Fruit fly (Drosophila melanogaster) whole organism, embryonic: Measurements from ENCODE around the gene Lgr3.
A peak's percentile ranks its signal among the peaks of the same experiment; 100 is the strongest.

Experiments used
- C15 ChIP-seq: fragments of 200-800 bp; sonication (Bioruptor generic); IDR thresholded peaks from 3 replicates; pipeline ENCODE4 v1.3.6; 2022; ENCODE audit warnings: missing biosample characterization, missing genetic modification characterization
- CG10366 ChIP-seq: fragments of 200-800 bp; sonication (Bioruptor generic); IDR thresholded peaks from 2 replicates; pipeline ENCODE4 v1.3.6; 2022; ENCODE audit warnings: missing biosample characterization, missing genetic modification characterization
- CG11093 ChIP-seq: fragments of 200-800 bp; sonication (Bioruptor generic); IDR thresholded peaks from 3 replicates; pipeline ENCODE4 v1.3.6; 2022; ENCODE audit warnings: missing biosample characterization, missing genetic modification characterization
- CG12104 ChIP-seq: fragments of 200-800 bp; sonication (Bioruptor generic); optimal IDR thresholded peaks from 3 replicates; lab custom pipeline; 2016; ENCODE audit warnings: missing biosample characterization, missing genetic modification characterization
- CG13424 ChIP-seq: fragments of 200-800 bp; sonication (Bioruptor generic); optimal IDR thresholded peaks from 2 replicates; lab custom pipeline; 2019; ENCODE audit warnings: missing biosample characterization, mild to moderate bottlenecking, missing genetic modification characterization, moderate library complexity
- CG1529 ChIP-seq: fragments of 200-800 bp; sonication (Bioruptor generic); optimal IDR thresholded peaks from 3 replicates; lab custom pipeline; 2018; ENCODE audit warnings: missing biosample characterization, missing genetic modification characterization
- CG16813 ChIP-seq: fragments of 200-800 bp; sonication (Bioruptor generic); IDR thresholded peaks from 3 replicates; pipeline ENCODE4 v1.3.6; 2022; ENCODE audit warnings: missing biosample characterization, missing genetic modification characterization; ENCODE audit not compliant: partially characterized antibody
- CG17359 ChIP-seq: fragments of 200-800 bp; sonication (Bioruptor generic); optimal IDR thresholded peaks from 3 replicates; lab custom pipeline; 2018; ENCODE audit warnings: missing biosample characterization, mild to moderate bottlenecking, missing genetic modification characterization, moderate library complexity
- CG18262 ChIP-seq: fragments of 200-800 bp; optimal IDR thresholded peaks from 3 replicates; lab custom pipeline; 2019; ENCODE audit warnings: missing biosample characterization, mild to moderate bottlenecking, missing genetic modification characterization, moderate library complexity
- CG18599 ChIP-seq: fragments of 200-800 bp; sonication (Bioruptor generic); optimal IDR thresholded peaks from 3 replicates; lab custom pipeline; 2017; ENCODE audit warnings: missing biosample characterization, missing genetic modification characterization, mild to moderate bottlenecking, moderate library complexity, missing genetic modification reagents
- CG2129 ChIP-seq: fragments of 200-800 bp; sonication (Bioruptor generic); IDR thresholded peaks from 2 replicates; pipeline ENCODE4 v1.3.6; 2022; ENCODE audit warnings: missing biosample characterization, missing genetic modification characterization; ENCODE audit not compliant: partially characterized antibody
- CG3163 ChIP-seq: fragments of 200-800 bp; sonication (Bioruptor generic); optimal IDR thresholded peaks from 3 replicates; lab custom pipeline; 2016; ENCODE audit warnings: missing biosample characterization, missing genetic modification characterization
- CG4282 ChIP-seq: fragments of 200-800 bp; sonication (Bioruptor generic); optimal IDR thresholded peaks from 2 replicates; lab custom pipeline; 2016; ENCODE audit warnings: missing biosample characterization, missing genetic modification characterization
- CG4730 ChIP-seq: fragments of 200-800 bp; sonication (Bioruptor generic); IDR thresholded peaks from 2 replicates; pipeline ENCODE4 v1.3.6; 2022; ENCODE audit warnings: missing biosample characterization, missing genetic modification characterization
- CG5245 ChIP-seq: fragments of 200-800 bp; sonication (Bioruptor generic); optimal IDR thresholded peaks from 3 replicates; lab custom pipeline; 2016; ENCODE audit warnings: missing biosample characterization, missing genetic modification characterization
- CG6254 ChIP-seq: fragments of 200-800 bp; sonication (Bioruptor generic); optimal IDR thresholded peaks from 3 replicates; lab custom pipeline; 2017; ENCODE audit warnings: mild to moderate bottlenecking, missing biosample characterization, missing genetic modification reagents, missing genetic modification characterization
- CG6272 ChIP-seq: fragments of 200-800 bp; sonication (Bioruptor generic); IDR thresholded peaks from 2 replicates; pipeline ENCODE4 v1.3.6; 2022; ENCODE audit warnings: missing biosample characterization, missing genetic modification characterization
- CG7556 ChIP-seq: fragments of 200-800 bp; sonication (Bioruptor generic); optimal IDR thresholded peaks from 2 replicates; lab custom pipeline; 2017; ENCODE audit warnings: missing biosample characterization, mild to moderate bottlenecking, missing genetic modification characterization
- CG7928 ChIP-seq: fragments of 200-800 bp; sonication (Bioruptor generic); optimal IDR thresholded peaks from 2 replicates; lab custom pipeline; 2017; ENCODE audit warnings: missing biosample characterization, mild to moderate bottlenecking, missing genetic modification characterization
- CG9727 ChIP-seq: fragments of 200-800 bp; sonication (Bioruptor generic); optimal IDR thresholded peaks from 3 replicates; lab custom pipeline; 2017; ENCODE audit warnings: missing biosample characterization, mild to moderate bottlenecking, missing genetic modification characterization
- D ChIP-seq, 2 experiments: fragments of 200-800 bp in 1 of 2; fragments of >200 bp in 1 of 2; sonication (Bioruptor generic) in 1 of 2; optimal IDR thresholded peaks; 2 replicates in 1 of 2; 3 replicates in 1 of 2; lab custom pipeline; 2017; ENCODE audit warnings: mild to moderate bottlenecking in 1 of 2, missing biosample characterization in 1 of 2, missing genetic modification characterization in 1 of 2, missing genetic modification reagents in 1 of 2
- Dip3 ChIP-seq: fragments of 200-800 bp; sonication (Bioruptor generic); optimal IDR thresholded peaks from 3 replicates; lab custom pipeline; 2016; ENCODE audit warnings: missing biosample characterization, missing genetic modification characterization
- Doc2 ChIP-seq: fragments of 200-800 bp; sonication (Bioruptor generic); IDR thresholded peaks from 2 replicates; pipeline ENCODE4 v1.3.6; 2022; ENCODE audit warnings: missing biosample characterization, missing genetic modification characterization
- E2f2 ChIP-seq: fragments of 200-800 bp; sonication (Bioruptor generic); IDR thresholded peaks from 2 replicates; pipeline ENCODE4 v1.3.6; 2022; ENCODE audit warnings: missing biosample characterization, missing genetic modification characterization
- ERR ChIP-seq: fragments of 200-800 bp; sonication (Bioruptor generic); optimal IDR thresholded peaks from 2 replicates; lab custom pipeline; 2016; ENCODE audit warnings: missing biosample characterization, missing genetic modification characterization
- Lpt ChIP-seq: fragments of >200 bp; optimal IDR thresholded peaks from 2 replicates; lab custom pipeline; 2018; ENCODE audit warnings: missing biosample characterization, missing genetic modification characterization
- Nf-YB ChIP-seq: fragments of 200-800 bp; sonication (Bioruptor generic); optimal IDR thresholded peaks from 3 replicates; lab custom pipeline; 2019; ENCODE audit warnings: missing biosample characterization, mild to moderate bottlenecking, missing genetic modification characterization, moderate library complexity
- Side ChIP-seq: fragments of 200-800 bp; sonication (Bioruptor generic); optimal IDR thresholded peaks from 2 replicates; lab custom pipeline; 2016; ENCODE audit warnings: missing biosample characterization, missing genetic modification characterization
- Taf1 ChIP-seq: fragments of 200-800 bp; sonication (Bioruptor generic); IDR thresholded peaks from 2 replicates; pipeline ENCODE4 v1.3.6; 2022; ENCODE audit warnings: missing biosample characterization, missing genetic modification characterization
- Tbp ChIP-seq: fragments of >200 bp; optimal IDR thresholded peaks from 2 replicates; lab custom pipeline; 2018; ENCODE audit warnings: missing biosample characterization, missing genetic modification characterization
- cas ChIP-seq: fragments of 200-800 bp; sonication (Bioruptor generic); IDR thresholded peaks from 2 replicates; pipeline ENCODE4 v1.3.6; 2022; ENCODE audit warnings: missing biosample characterization, missing genetic modification characterization
- exex ChIP-seq: fragments of 200-800 bp; sonication (Bioruptor generic); optimal IDR thresholded peaks from 4 replicates; lab custom pipeline; 2018; ENCODE audit warnings: missing biosample characterization, mild to moderate bottlenecking, missing genetic modification characterization, moderate library complexity
- eyg ChIP-seq: fragments of 200-800 bp; sonication (Bioruptor generic); optimal IDR thresholded peaks from 3 replicates; lab custom pipeline; 2016; ENCODE audit warnings: missing biosample characterization, missing genetic modification characterization
- fd64A ChIP-seq: fragments of 200-800 bp; sonication (Bioruptor generic); optimal IDR thresholded peaks from 3 replicates; lab custom pipeline; 2018; ENCODE audit warnings: missing biosample characterization, mild to moderate bottlenecking, missing genetic modification characterization
- gsb-n ChIP-seq: fragments of 200-800 bp; sonication (Bioruptor generic); optimal IDR thresholded peaks from 3 replicates; lab custom pipeline; 2018; ENCODE audit warnings: missing biosample characterization, mild to moderate bottlenecking, missing genetic modification characterization
- ham ChIP-seq: fragments of 200-800 bp; sonication (Bioruptor generic); IDR thresholded peaks from 2 replicates; pipeline ENCODE4 v1.3.6; 2022; ENCODE audit warnings: missing biosample characterization, missing genetic modification characterization
- inv ChIP-seq: fragments of 200-800 bp; sonication (Bioruptor generic); IDR thresholded peaks from 2 replicates; pipeline ENCODE4 v1.3.6; 2022; ENCODE audit warnings: missing biosample characterization, missing genetic modification characterization; ENCODE audit not compliant: partially characterized antibody
- jigr1 ChIP-seq: fragments of 200-800 bp; sonication (Bioruptor generic); IDR thresholded peaks from 3 replicates; pipeline ENCODE4 v1.3.6; 2022; ENCODE audit warnings: missing biosample characterization, missing genetic modification characterization
- lola ChIP-seq, 3 experiments: fragments of >200 bp in 2 of 3; fragments of 200-800 bp in 1 of 3; sonication (Bioruptor generic) in 1 of 3; optimal IDR thresholded peaks; 2 replicates each; lab custom pipeline; 2017 to 2019; ENCODE audit warnings: missing biosample characterization in 3 of 3, missing genetic modification characterization in 3 of 3, mild to moderate bottlenecking in 1 of 3, moderate library complexity in 1 of 3
- mirr ChIP-seq: fragments of 200-800 bp; sonication (Bioruptor generic); optimal IDR thresholded peaks from 3 replicates; lab custom pipeline; 2018; ENCODE audit warnings: missing biosample characterization, mild to moderate bottlenecking, missing genetic modification characterization
- oc ChIP-seq: fragments of 200-800 bp; sonication (Bioruptor generic); optimal IDR thresholded peaks from 2 replicates; lab custom pipeline; 2018; ENCODE audit warnings: missing biosample characterization, mild to moderate bottlenecking, missing genetic modification characterization, moderate library complexity
- pita ChIP-seq: fragments of 200-800 bp; sonication (Bioruptor generic); optimal IDR thresholded peaks from 2 replicates; lab custom pipeline; 2017; ENCODE audit warnings: missing biosample characterization, mild to moderate bottlenecking, missing genetic modification characterization
- psq ChIP-seq: fragments of 200-800 bp; sonication (Bioruptor generic); optimal IDR thresholded peaks from 2 replicates; lab custom pipeline; 2017; ENCODE audit warnings: missing biosample characterization, missing genetic modification characterization
- rib ChIP-seq: fragments of 200-800 bp; sonication (Bioruptor generic); IDR thresholded peaks from 2 replicates; pipeline ENCODE4 v1.3.6; 2022; ENCODE audit warnings: missing biosample characterization, missing genetic modification characterization
- sc ChIP-seq, 3 experiments: fragments of >200 bp in 2 of 3; fragments of 200-800 bp in 1 of 3; sonication (Bioruptor generic) in 1 of 3; optimal IDR thresholded peaks; 2 replicates in 2 of 3; 3 replicates in 1 of 3; lab custom pipeline; 2017; ENCODE audit warnings: mild to moderate bottlenecking in 1 of 3, missing biosample characterization in 1 of 3, missing genetic modification characterization in 1 of 3, missing genetic modification reagents in 1 of 3
- shn ChIP-seq: fragments of 200-800 bp; sonication (Bioruptor generic); optimal IDR thresholded peaks from 3 replicates; lab custom pipeline; 2016; ENCODE audit warnings: missing biosample characterization, missing genetic modification characterization
- so ChIP-seq: fragments of 200-800 bp; sonication (Bioruptor generic); IDR thresholded peaks from 3 replicates; pipeline ENCODE4 v1.3.6; 2022; ENCODE audit warnings: missing biosample characterization, missing genetic modification characterization
- tgo ChIP-seq: fragments of 200-800 bp; sonication (Bioruptor generic); IDR thresholded peaks from 3 replicates; pipeline ENCODE4 v1.3.6; 2022; ENCODE audit warnings: missing biosample characterization, missing genetic modification characterization
- trem ChIP-seq: fragments of 200-800 bp; optimal IDR thresholded peaks from 3 replicates; lab custom pipeline; 2019; ENCODE audit warnings: missing biosample characterization, mild to moderate bottlenecking, missing genetic modification characterization, moderate library complexity

Gene Lgr3

DNA sequence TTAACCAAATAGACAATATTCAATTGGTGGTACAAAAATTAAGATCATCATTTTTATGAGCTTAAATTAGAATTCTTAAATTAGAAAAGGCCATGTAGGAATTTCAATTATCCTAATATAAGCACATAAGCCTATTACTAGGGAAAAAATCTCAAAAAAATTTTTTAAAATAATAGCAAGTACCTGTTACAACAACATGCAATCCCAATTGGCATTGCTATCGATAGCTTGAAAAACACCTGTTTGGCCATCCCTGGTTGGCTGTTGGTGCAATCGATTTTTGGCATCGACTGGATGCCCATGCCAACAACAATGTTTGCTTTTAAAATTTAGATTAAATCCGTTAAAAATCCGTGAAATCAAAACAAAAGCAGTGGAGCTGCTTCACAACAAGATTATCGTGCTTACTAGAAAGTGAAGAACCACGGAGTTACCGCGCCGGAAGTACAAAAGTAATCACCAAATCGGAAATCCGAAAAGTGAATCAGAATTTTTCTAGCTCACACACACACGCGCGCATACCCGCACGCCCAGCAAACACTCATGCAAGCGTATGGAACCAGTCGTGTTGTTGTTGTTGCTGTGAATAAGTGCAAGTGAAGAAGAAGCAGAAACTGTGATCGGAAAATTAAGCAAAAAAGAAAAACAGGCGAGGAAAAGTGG lies 3.9 kb upstream of the Lgr3 start, which contains the start of gene RASSF8 (continued):
- no peak for TF ChIP-seq CG4282 (GFP tag; lab: Kevin White, UChicago)
- TF ChIP-seq ERR (GFP tag; lab: Kevin White, UChicago), result no peak
- TF ChIP-seq psq, result no peak
- TF ChIP-seq E2f2 (GFP tag; lab: Robert Waterston, UW), result no peak; the same call in none of the 2 replicates
- TF ChIP-seq trem, result peak; percentile 15
- no peak for TF ChIP-seq CG18599 (GFP tag; lab: Kevin White, UChicago)
- TF ChIP-seq CG7928 (GFP tag; lab: Kevin White, UChicago), result peak; percentile 87
- TF ChIP-seq Nf-YB, result no peak
- TF ChIP-seq exex, result no peak
- no peak for TF ChIP-seq fd64A (GFP tag; lab: Kevin White, UChicago)
- peak; percentile 9 for TF ChIP-seq CG18262 (tag; lab: Kevin White, UChicago)
- no peak for TF ChIP-seq ham (GFP tag; lab: Robert Waterston, UW)
- no peak for TF ChIP-seq oc (tag; lab: Kevin White, UChicago)
- no peak for TF ChIP-seq lola (GFP tag; optimal IDR thresholded peaks at IDR 0.05; lab: Kevin White, UChicago)
- no peak for TF ChIP-seq shn (GFP tag; lab: Kevin White, UChicago)
- no peak for TF ChIP-seq CG2129 (GFP tag; lab: Robert Waterston, UW)
- TF ChIP-seq pita (GFP tag; lab: Kevin White, UChicago), result no peak
- no peak for TF ChIP-seq gsb-n (tag; lab: Kevin White, UChicago)
- TF ChIP-seq CG6272 (GFP tag; lab: Robert Waterston, UW), result 0 out of 2 replicates have a peak, but pooled peaks have one; percentile 16
- TF ChIP-seq rib (GFP tag; lab: Robert Waterston, UW), result no peak
- peak; percentile 78; the same call in 2 of the 3 replicates for TF ChIP-seq jigr1 (GFP tag; lab: Robert Waterston, UW)
- TF ChIP-seq CG17359 (tag; lab: Kevin White, UChicago), result no peak
- TF ChIP-seq cas (GFP tag; lab: Robert Waterston, UW), result no peak
- TF ChIP-seq CG5245 (GFP tag; lab: Kevin White, UChicago), result no peak
- TF ChIP-seq Doc2 (GFP tag; lab: Robert Waterston, UW), result no peak
- no peak for TF ChIP-seq Lpt (GFP tag; lab: Kevin White, UChicago)
- peak; percentile 12 for TF ChIP-seq Dip3
- TF ChIP-seq inv (GFP tag; lab: Robert Waterston, UW), result peak; percentile 54; the same call in 1 of the 2 replicates
- TF ChIP-seq CG12104 (GFP tag; lab: Kevin White, UChicago), result no peak
- TF ChIP-seq sc (optimal IDR thresholded peaks at IDR 0.05; lab: Kevin White, UChicago), result no peak
- no peak for TF ChIP-seq sc (GFP tag; optimal IDR thresholded peaks at IDR 0.05; lab: Kevin White, UChicago)
- no peak for TF ChIP-seq CG1529 (GFP tag; lab: Kevin White, UChicago)
- peak; percentile 50; the same call in 1 of the 2 replicates for TF ChIP-seq CG10366 (GFP tag; lab: Robert Waterston, UW)
- TF ChIP-seq Tbp, result no peak
- no peak for TF ChIP-seq D (optimal IDR thresholded peaks at IDR 0.05; lab: Kevin White, UChicago)
- no peak for TF ChIP-seq D (GFP tag; optimal IDR thresholded peaks at IDR 0.05; lab: Kevin White, UChicago)
- TF ChIP-seq CG16813 (GFP tag; lab: Robert Waterston, UW), result peak; percentile 64
- no peak for TF ChIP-seq C15 (GFP tag; lab: Robert Waterston, UW)
- peak; percentile 56 for TF ChIP-seq CG9727 (GFP tag; lab: Kevin White, UChicago)
- no peak for TF ChIP-seq CG4730
- TF ChIP-seq Taf1 (GFP tag; lab: Robert Waterston, UW), result no peak
- peak; percentile 9 for TF ChIP-seq Side (GFP tag; lab: Kevin White, UChicago)
- TF ChIP-seq mirr, result no peak
- no peak for TF ChIP-seq so
- TF ChIP-seq CG11093 (GFP tag; lab: Robert Waterston, UW), result no peak
- TF ChIP-seq eyg (GFP tag; lab: Kevin White, UChicago), result no peak
- no peak for TF ChIP-seq CG6254 (GFP tag; lab: Kevin White, UChicago)
- TF ChIP-seq CG13424 (tag; lab: Kevin White, UChicago), result peak; percentile 20
- no peak for TF ChIP-seq CG3163 (GFP tag; lab: Kevin White, UChicago)
- TF ChIP-seq tgo (GFP tag; lab: Robert Waterston, UW), result no peak
- no peak for TF ChIP-seq CG7556
